Worm (Caenorhabditis elegans) whole organism, L3 larva: ENCODE results near the gene gbb-1.

ENCODE experiments used
- R02D3.7 ChIP-seq: fragments of 150-350 bp; optimal IDR thresholded peaks from 2 replicates; lab custom pipeline; 2014; ENCODE audit warnings: missing biosample characterization, missing genetic modification characterization
- aly-2 ChIP-seq: fragments of 150-350 bp; optimal IDR thresholded peaks from 2 replicates; lab custom pipeline; 2014; ENCODE audit warnings: missing biosample characterization, missing genetic modification characterization
- ama-1 ChIP-seq: fragments of 150-350 bp; optimal IDR thresholded peaks from 2 replicates; lab custom pipeline; 2018
- ceh-16 ChIP-seq: sonication (generic microtip); optimal IDR thresholded peaks from 2 replicates; lab custom pipeline; 2017; ENCODE audit warnings: missing biosample characterization, missing genetic modification characterization
- ceh-28 ChIP-seq: fragments of 150-350 bp; optimal IDR thresholded peaks from 2 replicates; lab custom pipeline; 2014; ENCODE audit warnings: missing biosample characterization, missing genetic modification reagents, missing genetic modification characterization
- ceh-82 ChIP-seq: fragments of 150-350 bp; optimal IDR thresholded peaks from 2 replicates; lab custom pipeline; 2014; ENCODE audit warnings: missing biosample characterization, missing genetic modification characterization
- ceh-9 ChIP-seq: sonication (generic microtip); optimal IDR thresholded peaks from 2 replicates; lab custom pipeline; 2018; ENCODE audit warnings: missing biosample characterization, missing genetic modification characterization
- daf-12 ChIP-seq: fragments of 150-350 bp; optimal IDR thresholded peaks from 2 replicates; lab custom pipeline; 2014; ENCODE audit warnings: missing biosample characterization, missing genetic modification reagents, missing genetic modification characterization
- egl-5 ChIP-seq: fragments of 150-350 bp; optimal IDR thresholded peaks from 2 replicates; lab custom pipeline; 2017; ENCODE audit warnings: missing biosample characterization, missing genetic modification reagents, missing genetic modification characterization, inconsistent platforms
- elt-1 ChIP-seq: fragments of 150-350 bp; optimal IDR thresholded peaks from 2 replicates; lab custom pipeline; 2014; ENCODE audit warnings: missing biosample characterization, missing genetic modification characterization
- elt-3 ChIP-seq, 3 experiments: fragments of 150-350 bp in 1 of 3; sonication (generic microtip) in 2 of 3; optimal IDR thresholded peaks; 2 replicates in 2 of 3; 4 replicates in 1 of 3; lab custom pipeline; 2014 to 2017; ENCODE audit warnings: missing biosample characterization in 3 of 3, missing genetic modification characterization in 3 of 3
- eor-1 ChIP-seq, 2 experiments: fragments of 150-350 bp; optimal IDR thresholded peaks; 2 replicates each; lab custom pipeline; 2014 to 2018; ENCODE audit warnings: missing biosample characterization in 2 of 2, missing genetic modification characterization in 2 of 2
- fkh-10 ChIP-seq: sonication (generic microtip); optimal IDR thresholded peaks from 2 replicates; lab custom pipeline; 2017; ENCODE audit warnings: missing biosample characterization, missing genetic modification reagents, missing genetic modification characterization
- fkh-2 ChIP-seq: fragments of 150-350 bp; optimal IDR thresholded peaks from 2 replicates; lab custom pipeline; 2014; ENCODE audit warnings: missing biosample characterization, missing genetic modification reagents, missing genetic modification characterization
- fos-1 ChIP-seq: fragments of 150-350 bp; optimal IDR thresholded peaks from 2 replicates; lab custom pipeline; 2014; ENCODE audit warnings: missing biosample characterization, missing genetic modification characterization
- hmg-11 ChIP-seq: sonication (generic microtip); optimal IDR thresholded peaks from 2 replicates; lab custom pipeline; 2016; ENCODE audit warnings: missing genetic modification characterization, missing compliant biosample characterization
- jun-1 ChIP-seq: fragments of 150-350 bp; optimal IDR thresholded peaks from 2 replicates; lab custom pipeline; 2014; ENCODE audit warnings: missing biosample characterization, missing genetic modification reagents, missing genetic modification characterization
- lin-15B ChIP-seq: fragments of 150-350 bp; optimal IDR thresholded peaks from 2 replicates; lab custom pipeline; 2014; ENCODE audit warnings: missing biosample characterization, missing genetic modification characterization
- lsy-12 ChIP-seq: sonication (generic microtip); optimal IDR thresholded peaks from 2 replicates; lab custom pipeline; 2016; ENCODE audit warnings: mild to moderate bottlenecking, missing genetic modification characterization, missing compliant biosample characterization
- mml-1 ChIP-seq: fragments of 150-350 bp; sonication (generic microtip); optimal IDR thresholded peaks from 3 replicates; lab custom pipeline; 2014; ENCODE audit warnings: missing biosample characterization, missing genetic modification characterization
- nhr-11 ChIP-seq: fragments of 150-350 bp; optimal IDR thresholded peaks from 2 replicates; lab custom pipeline; 2014; ENCODE audit warnings: missing biosample characterization, missing genetic modification characterization
- nhr-23 ChIP-seq: fragments of 150-350 bp; optimal IDR thresholded peaks from 2 replicates; lab custom pipeline; 2014; ENCODE audit warnings: missing biosample characterization, missing genetic modification reagents, missing genetic modification characterization
- nhr-237 ChIP-seq: fragments of 150-350 bp; optimal IDR thresholded peaks from 2 replicates; lab custom pipeline; 2014; ENCODE audit warnings: missing biosample characterization, missing genetic modification characterization
- nhr-25 ChIP-seq: sonication (generic microtip); optimal IDR thresholded peaks from 2 replicates; lab custom pipeline; 2017; ENCODE audit warnings: missing biosample characterization, missing genetic modification characterization
- nhr-28 ChIP-seq: fragments of 150-350 bp; optimal IDR thresholded peaks from 2 replicates; lab custom pipeline; 2014; ENCODE audit warnings: missing biosample characterization, missing genetic modification characterization
- nhr-43 ChIP-seq: sonication (generic microtip); optimal IDR thresholded peaks from 2 replicates; lab custom pipeline; 2016; ENCODE audit warnings: mild to moderate bottlenecking, missing genetic modification characterization, missing compliant biosample characterization; ENCODE audit not compliant: poor library complexity, severe bottlenecking
- nhr-67 ChIP-seq: fragments of 150-350 bp; optimal IDR thresholded peaks from 2 replicates; lab custom pipeline; 2014; ENCODE audit warnings: missing biosample characterization, missing genetic modification characterization
- nhr-76 ChIP-seq: fragments of 150-350 bp; sonication (generic microtip); optimal IDR thresholded peaks from 5 replicates; lab custom pipeline; 2014; ENCODE audit warnings: missing biosample characterization, missing genetic modification characterization
- nhr-77 ChIP-seq: fragments of 150-350 bp; optimal IDR thresholded peaks from 2 replicates; lab custom pipeline; 2014; ENCODE audit warnings: missing biosample characterization, missing genetic modification characterization
- pqm-1 ChIP-seq: fragments of 150-350 bp; optimal IDR thresholded peaks from 2 replicates; lab custom pipeline; 2017; ENCODE audit warnings: missing biosample characterization, missing genetic modification characterization, inconsistent platforms
- sea-2 ChIP-seq: fragments of 150-350 bp; sonication (generic microtip); optimal IDR thresholded peaks from 4 replicates; lab custom pipeline; 2014; ENCODE audit warnings: missing biosample characterization, missing genetic modification reagents, missing genetic modification characterization
- skn-1 ChIP-seq: fragments of 150-350 bp; optimal IDR thresholded peaks from 2 replicates; lab custom pipeline; 2014; ENCODE audit warnings: missing biosample characterization, missing genetic modification characterization
- unc-39 ChIP-seq: sonication (generic microtip); optimal IDR thresholded peaks from 4 replicates; lab custom pipeline; 2017; ENCODE audit warnings: missing biosample characterization, missing genetic modification characterization
- unc-62 ChIP-seq: fragments of 150-350 bp; sonication (generic microtip); optimal IDR thresholded peaks from 4 replicates; lab custom pipeline; 2014; ENCODE audit warnings: missing biosample characterization, missing genetic modification reagents, missing genetic modification characterization
- zag-1 ChIP-seq: fragments of 150-350 bp; optimal IDR thresholded peaks from 2 replicates; lab custom pipeline; 2014; ENCODE audit warnings: missing biosample characterization, missing genetic modification characterization
- ztf-11 ChIP-seq: fragments of 150-350 bp; optimal IDR thresholded peaks from 2 replicates; lab custom pipeline; 2014; ENCODE audit warnings: missing biosample characterization, missing genetic modification characterization

gbb-1 gene

ce11 chrX:2922602-2923203, 35.0 kb upstream of the gbb-1 start:
- TF ChIP-seq pqm-1 (tag; lab: Kevin White, UChicago) (no peak), ztf-11 (tag; lab: Kevin White, UChicago) (no peak), egl-5 (no peak), nhr-43 (tag; lab: Kevin White, UChicago) (no peak)

ce11 chrX:2923888-2924287, 33.8 kb upstream of the gbb-1 start, which contains the start of gene hst-3.2:
Gene hst-3.2, minus strand, starts transcription at chrX:2923988.
- TF ChIP-seq nhr-11 (tag; lab: Kevin White, UChicago) (no peak), nhr-43 (tag; lab: Kevin White, UChicago) (no peak), fkh-10 (GFP tag; lab: Kevin White, UChicago) (no peak), nhr-23 (tag; lab: Kevin White, UChicago) (no peak), ama-1 (lab: Kevin White, UChicago) (no peak), sea-2 (no peak), nhr-25 (tag; lab: Kevin White, UChicago) (no peak), daf-12 (tag; lab: Kevin White, UChicago) (no peak), lsy-12 (tag; lab: Kevin White, UChicago) (no peak), ztf-11 (tag; lab: Kevin White, UChicago) (no peak), elt-1 (tag; lab: Kevin White, UChicago) (no peak), mml-1 (tag; lab: Kevin White, UChicago) (no peak), hmg-11 (tag; lab: Kevin White, UChicago) (no peak), nhr-67 (tag; lab: Kevin White, UChicago) (no peak), ceh-28 (tag; lab: Kevin White, UChicago) (no peak), fos-1 (tag; lab: Kevin White, UChicago) (no peak), egl-5 (no peak), elt-3 (tag; optimal IDR thresholded peaks at IDR 0.05; lab: Kevin White, UChicago) (no peak), pqm-1 (tag; lab: Kevin White, UChicago) (no peak)

- TF ChIP-seq R02D3.7 (tag; lab: Kevin White, UChicago) (no peak), eor-1 (tag; optimal IDR thresholded peaks at IDR 0.05; lab: Kevin White, UChicago) (no peak), nhr-67 (tag; lab: Kevin White, UChicago) (no peak), skn-1 (no peak), unc-39 (no peak), nhr-76 (tag; lab: Kevin White, UChicago) (no peak), nhr-237 (tag; lab: Kevin White, UChicago) (no peak), nhr-77 (tag; lab: Kevin White, UChicago) (no peak), nhr-43 (tag; lab: Kevin White, UChicago) (no peak), nhr-11 (tag; lab: Kevin White, UChicago) (no peak), lin-15B (tag; lab: Kevin White, UChicago) (no peak), ceh-82 (tag; lab: Kevin White, UChicago) (no peak), fkh-2 (no peak), unc-62 (GFP tag; lab: Kevin White, UChicago) (no peak), egl-5 (no peak), sea-2 (no peak), aly-2 (tag; lab: Kevin White, UChicago) (no peak), zag-1 (tag; lab: Kevin White, UChicago) (no peak), ceh-16 (tag; lab: Kevin White, UChicago) (no peak)
Observed at ce11 chrX:2924438-2924837, 33.3 kb upstream of the gbb-1 start.

- TF ChIP-seq fos-1 (tag; lab: Kevin White, UChicago) (no peak), eor-1 (tag; optimal IDR thresholded peaks at IDR 0.05; lab: Kevin White, UChicago) (no peak), jun-1 (tag; lab: Kevin White, UChicago) (no peak), nhr-67 (tag; lab: Kevin White, UChicago) (no peak), ama-1 (lab: Kevin White, UChicago) (no peak), ceh-16 (tag; lab: Kevin White, UChicago) (no peak), nhr-23 (tag; lab: Kevin White, UChicago) (no peak), nhr-237 (tag; lab: Kevin White, UChicago) (no peak), R02D3.7 (tag; lab: Kevin White, UChicago) (no peak), nhr-77 (tag; lab: Kevin White, UChicago) (no peak), nhr-11 (tag; lab: Kevin White, UChicago) (no peak), elt-3 (tag; optimal IDR thresholded peaks at IDR 0.05; lab: Kevin White, UChicago) (no peak), sea-2 (no peak), hmg-11 (tag; lab: Kevin White, UChicago) (no peak), fkh-2 (no peak), nhr-28 (tag; lab: Kevin White, UChicago) (no peak), ceh-9 (tag; lab: Kevin White, UChicago) (no peak), unc-62 (GFP tag; lab: Kevin White, UChicago) (no peak)
Observed at ce11 chrX:2925950-2926349, 31.8 kb upstream of the gbb-1 start.
